Worm (Caenorhabditis elegans) whole organism, midembryonic: Measurements from ENCODE around the gene acs-11.
A peak's percentile ranks its signal among the peaks of the same experiment; 100 is the strongest.

Source experiments
- T22C8.4 ChIP-seq: fragments of 200-800 bp; sonication (Bioruptor generic); IDR thresholded peaks from 2 replicates; pipeline ENCODE4 v1.3.6; 2022; ENCODE audit warnings: missing genetic modification characterization, missing compliant biosample characterization
- cog-1 ChIP-seq: sonication (generic microtip); optimal IDR thresholded peaks from 2 replicates; lab custom pipeline; 2016; ENCODE audit warnings: missing genetic modification characterization, missing compliant biosample characterization
- flt-1 ChIP-seq: fragments of 200-800 bp; sonication (Bioruptor generic); IDR thresholded peaks from 2 replicates; pipeline ENCODE4 v1.3.6; 2022; ENCODE audit warnings: missing genetic modification characterization, missing compliant biosample characterization
- klf-2 ChIP-seq: fragments of 200-800 bp; sonication (Bioruptor generic); conservative IDR thresholded peaks from 2 replicates; pipeline ENCODE4 v1.3.6; 2022; ENCODE audit warnings: missing genetic modification reagents, missing genetic modification characterization, missing compliant biosample characterization
- med-1 ChIP-seq: sonication (generic microtip); optimal IDR thresholded peaks from 2 replicates; lab custom pipeline; 2017; ENCODE audit warnings: missing genetic modification characterization, mild to moderate bottlenecking, missing compliant biosample characterization, antibody characterized with exemption, missing genetic modification reagents; ENCODE audit not compliant: insufficient read depth
- ref-1 ChIP-seq: fragments of 200-800 bp; sonication (Bioruptor generic); conservative IDR thresholded peaks from 2 replicates; pipeline ENCODE4 v1.3.6; 2022; ENCODE audit warnings: missing genetic modification reagents, missing genetic modification characterization, missing compliant biosample characterization
- tab-1 ChIP-seq: fragments of 200-800 bp; sonication (Bioruptor generic); IDR thresholded peaks from 2 replicates; pipeline ENCODE4 v1.3.6; 2022; ENCODE audit warnings: missing genetic modification characterization, missing compliant biosample characterization
- ztf-23 ChIP-seq: fragments of 200-800 bp; sonication (Bioruptor generic); IDR thresholded peaks from 2 replicates; pipeline ENCODE4 v1.3.6; 2022; ENCODE audit warnings: missing genetic modification reagents, missing genetic modification characterization, missing compliant biosample characterization
- ztf-29 ChIP-seq: fragments of 200-800 bp; sonication (Bioruptor generic); IDR thresholded peaks from 2 replicates; pipeline ENCODE4 v1.3.6; 2022; ENCODE audit warnings: missing genetic modification reagents, missing genetic modification characterization, missing compliant biosample characterization

Gene acs-11

DNA sequence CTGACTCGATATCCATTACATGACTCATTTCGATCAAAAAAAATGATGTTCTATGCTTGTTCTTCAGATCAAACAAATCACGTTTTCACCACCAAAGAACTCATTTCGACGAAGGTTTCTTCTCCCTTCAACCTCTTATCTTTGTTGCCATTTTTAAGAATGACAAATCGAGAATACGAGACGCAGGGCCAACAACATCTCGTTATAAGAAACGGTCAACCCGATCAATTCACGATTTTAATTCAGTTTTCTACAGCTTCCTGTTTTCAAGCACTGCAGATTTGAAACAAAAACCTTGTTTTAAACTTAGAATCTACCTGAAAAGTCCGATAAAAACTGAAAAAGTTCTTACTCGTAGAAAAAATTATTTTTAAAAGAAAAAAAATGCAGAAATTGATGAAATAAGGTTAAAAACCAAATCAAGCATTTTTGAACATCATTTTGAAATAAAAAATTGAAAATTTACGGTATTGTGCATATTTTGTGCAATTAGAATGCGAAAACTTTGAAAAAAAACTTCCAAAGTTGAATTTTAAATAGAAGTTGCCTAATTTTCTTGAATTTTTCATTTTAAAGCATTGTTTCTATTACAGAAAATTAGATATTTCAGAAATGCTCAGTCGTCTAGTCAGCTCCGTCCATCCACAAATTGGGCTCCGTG, at the start of gene acs-11:
Gene acs-11, plus strand, starts transcription at position 611 of the 661 bp plus-strand sequence.
- TF ChIP-seq cog-1 (no peak), T22C8.4 (GFP tag; lab: Robert Waterston, UW) (no peak), ref-1 (GFP tag; lab: Robert Waterston, UW) (no peak), med-1 (no peak), ztf-23 (GFP tag; lab: Robert Waterston, UW) (no peak), flt-1 (no peak)

DNA sequence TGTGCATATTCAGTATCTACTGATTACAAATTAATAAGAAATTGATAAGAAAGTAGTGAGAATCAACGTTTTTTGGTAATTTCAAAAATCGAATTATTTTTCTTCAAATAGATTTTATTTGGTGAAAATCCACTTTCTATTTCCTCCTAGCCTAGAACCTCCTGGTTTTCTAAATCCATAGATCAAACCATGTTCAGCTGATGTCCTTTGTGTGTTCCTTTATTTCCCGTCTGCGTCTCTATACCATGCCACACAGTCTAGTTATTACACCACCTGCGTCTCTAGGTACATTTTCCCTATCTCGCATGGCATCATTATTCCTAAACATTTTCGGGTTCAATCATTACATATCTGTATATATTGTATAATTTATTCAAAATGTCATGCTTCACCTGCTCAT, 48.8 kb upstream of the acs-11 start, which contains the start of gene F10G7.5:
Gene F10G7.5, plus strand, starts transcription at position 286 of the 400 bp plus-strand sequence.
- TF ChIP-seq klf-2 (no peak), cog-1 (peak; percentile 28)

DNA sequence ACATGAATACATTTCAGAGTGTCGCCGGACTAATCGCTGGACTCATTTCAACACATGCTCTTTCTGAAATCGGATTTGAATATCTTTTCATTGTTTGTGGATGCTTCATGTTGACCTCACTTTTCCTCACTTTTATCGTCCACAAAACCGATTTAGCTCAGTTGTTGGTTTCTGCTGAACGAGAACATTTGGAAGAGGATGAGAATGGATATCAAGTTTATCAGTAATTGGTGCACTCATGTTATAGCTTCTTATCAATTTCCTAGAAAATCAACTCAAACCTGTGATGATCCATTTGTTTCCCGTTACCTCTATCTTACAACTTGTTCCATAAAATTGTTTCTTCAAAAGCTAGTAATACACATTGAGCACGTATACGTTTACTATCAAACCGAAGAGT, 45.9 kb upstream of the acs-11 start:
- no peak for TF ChIP-seq ref-1 (GFP tag; lab: Robert Waterston, UW)
- TF ChIP-seq T22C8.4 (GFP tag; lab: Robert Waterston, UW), result no peak
- TF ChIP-seq cog-1, result no peak
- TF ChIP-seq flt-1, result no peak
- TF ChIP-seq ztf-29, result no peak
- TF ChIP-seq ztf-23 (GFP tag; lab: Robert Waterston, UW), result no peak
- TF ChIP-seq tab-1, result no peak
- no peak for TF ChIP-seq med-1
- no peak for TF ChIP-seq klf-2

DNA sequence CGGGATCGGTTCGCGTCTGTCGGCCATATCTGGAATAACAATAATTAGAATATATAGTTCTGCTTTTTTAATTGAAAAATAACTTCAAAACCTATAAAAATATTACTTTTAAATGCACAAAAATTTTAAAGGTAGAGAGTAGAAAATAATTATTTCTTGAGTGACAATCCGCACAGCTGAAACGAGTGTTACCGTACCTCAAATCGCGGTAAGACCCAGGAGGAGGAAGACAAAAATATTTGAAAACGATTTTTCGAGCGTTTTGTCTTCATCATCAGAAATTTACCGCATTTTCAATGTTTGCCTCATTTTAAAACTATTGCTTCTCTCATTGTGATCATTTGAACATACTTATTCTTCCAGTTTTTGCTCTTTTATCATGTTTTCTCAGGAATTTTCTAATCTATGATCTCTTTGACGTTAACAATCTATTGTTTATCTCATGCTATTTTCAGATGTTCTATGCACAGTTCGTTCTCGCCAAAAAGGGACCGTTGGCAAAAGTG, 43.6 kb upstream of the acs-11 start, which contains the start of the genes rpn-5 and scc-1:
Gene rpn-5, minus strand, starts transcription at position 162 of the 506 bp plus-strand sequence.
Gene scc-1, plus strand, starts transcription at position 456 of the 506 bp plus-strand sequence.
- no peak for TF ChIP-seq ztf-29
- no peak for TF ChIP-seq T22C8.4 (GFP tag; lab: Robert Waterston, UW)
- no peak for TF ChIP-seq tab-1
- TF ChIP-seq klf-2, result no peak
- TF ChIP-seq ztf-23 (GFP tag; lab: Robert Waterston, UW), result no peak
- TF ChIP-seq flt-1, result no peak
- no peak for TF ChIP-seq ref-1 (GFP tag; lab: Robert Waterston, UW)
- no peak for TF ChIP-seq cog-1
- no peak for TF ChIP-seq med-1

DNA sequence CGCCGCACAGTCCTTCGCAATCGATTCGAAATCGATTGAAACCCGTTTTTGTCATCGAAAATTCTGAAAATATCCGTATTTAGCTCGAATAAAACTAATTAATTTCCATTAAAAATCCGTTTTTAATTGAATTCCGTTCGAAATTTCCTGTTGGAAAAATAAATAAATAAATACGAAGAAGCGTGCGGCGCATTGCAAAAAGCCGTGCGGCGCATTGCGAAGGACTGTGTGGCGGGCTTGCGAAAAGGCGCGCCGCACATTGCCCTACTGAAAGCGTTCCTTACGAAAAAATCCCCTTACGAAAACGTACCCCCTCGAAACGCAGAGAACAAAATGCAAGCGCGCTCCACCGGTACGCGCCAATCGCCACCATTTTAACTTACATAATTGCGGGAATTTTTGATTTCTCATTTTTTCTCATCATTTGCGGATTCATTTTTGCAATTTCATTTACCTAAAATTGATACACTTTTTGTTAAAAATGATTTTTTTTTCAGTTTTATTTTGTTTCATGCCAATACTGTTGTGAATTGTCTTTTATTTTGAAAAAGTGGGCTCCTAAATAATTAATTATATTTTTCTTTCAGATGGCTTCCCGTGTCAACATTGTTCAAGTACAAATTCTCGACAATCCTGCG, 40.3 kb upstream of the acs-11 start, which contains the start of gene unc-85:
Gene unc-85, plus strand, starts transcription at position 588 of the 638 bp plus-strand sequence.
- TF ChIP-seq T22C8.4 (GFP tag; lab: Robert Waterston, UW), result peak; percentile 18; the same call in 1 of the 2 replicates
- TF ChIP-seq ztf-29, result peak; percentile 84
- peak; percentile 30 for TF ChIP-seq cog-1
- peak; percentile 90 for TF ChIP-seq flt-1
- TF ChIP-seq med-1, result peak; percentile 29
- TF ChIP-seq tab-1, result peak; percentile 70; the same call in 1 of the 2 replicates
- TF ChIP-seq klf-2, result peak; percentile 71
- TF ChIP-seq ztf-23 (GFP tag; lab: Robert Waterston, UW), result peak; percentile 90
- peak; percentile 57; the same call in 1 of the 2 replicates for TF ChIP-seq ref-1 (GFP tag; lab: Robert Waterston, UW)

DNA sequence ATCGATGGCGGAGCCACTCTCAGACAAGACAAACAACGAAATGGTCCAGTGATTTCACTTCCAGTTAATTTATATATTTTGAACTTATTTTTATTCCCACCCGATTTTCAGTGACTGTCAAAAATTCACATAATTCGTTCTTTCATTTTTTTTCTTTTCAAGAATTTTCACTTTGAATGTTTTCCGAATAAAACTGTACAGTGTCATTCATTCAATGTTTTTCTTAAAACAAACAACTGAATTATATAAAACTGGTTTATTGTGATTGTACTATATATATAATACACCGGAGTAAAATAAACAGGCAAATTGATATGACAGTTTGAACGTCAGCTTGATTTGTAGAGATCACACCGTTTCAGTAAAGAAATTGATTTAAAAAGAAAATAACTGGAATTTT, 38.9 kb upstream of the acs-11 start:
- TF ChIP-seq ref-1 (GFP tag; lab: Robert Waterston, UW), result no peak
- no peak for TF ChIP-seq klf-2
- TF ChIP-seq med-1, result no peak
- no peak for TF ChIP-seq cog-1
- TF ChIP-seq ztf-29, result no peak
- no peak for TF ChIP-seq flt-1
- TF ChIP-seq T22C8.4 (GFP tag; lab: Robert Waterston, UW), result no peak
- TF ChIP-seq tab-1, result no peak
- TF ChIP-seq ztf-23 (GFP tag; lab: Robert Waterston, UW), result no peak

DNA sequence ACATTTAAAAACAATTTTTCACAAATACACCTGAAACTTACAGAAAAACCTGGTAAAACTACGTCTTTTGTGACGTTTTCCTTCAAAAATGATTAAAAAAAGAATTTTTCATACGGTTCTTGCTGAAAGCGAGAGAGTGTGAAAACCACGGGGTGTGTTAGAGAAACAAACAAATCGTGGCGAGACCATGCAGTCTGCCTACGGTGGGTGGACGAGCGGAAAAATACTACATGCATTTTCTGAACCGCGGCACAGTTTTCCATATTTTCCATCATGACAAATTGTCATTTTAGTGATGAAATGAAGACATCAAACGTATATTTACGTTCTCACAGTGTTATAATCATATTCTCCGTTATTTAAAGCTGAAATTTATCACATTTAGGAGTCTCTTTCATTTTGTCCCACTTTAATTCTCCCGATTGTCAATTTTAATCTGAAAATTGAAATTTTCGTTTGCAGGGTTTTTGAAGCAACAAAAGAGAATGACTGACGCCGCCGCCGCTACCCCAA, 35.5 kb upstream of the acs-11 start, which contains the start of the genes F10G7.9 and tsn-1:
Gene F10G7.9, minus strand, starts transcription at position 127 of the 513 bp plus-strand sequence.
Gene tsn-1, plus strand, starts transcription at position 463 of the 513 bp plus-strand sequence.
- TF ChIP-seq flt-1, result no peak
- TF ChIP-seq med-1, result no peak
- no peak for TF ChIP-seq T22C8.4 (GFP tag; lab: Robert Waterston, UW)
- TF ChIP-seq tab-1, result no peak
- TF ChIP-seq ztf-23 (GFP tag; lab: Robert Waterston, UW), result no peak
- TF ChIP-seq klf-2, result no peak
- no peak for TF ChIP-seq cog-1
- no peak for TF ChIP-seq ref-1 (GFP tag; lab: Robert Waterston, UW)
- no peak for TF ChIP-seq ztf-29

DNA sequence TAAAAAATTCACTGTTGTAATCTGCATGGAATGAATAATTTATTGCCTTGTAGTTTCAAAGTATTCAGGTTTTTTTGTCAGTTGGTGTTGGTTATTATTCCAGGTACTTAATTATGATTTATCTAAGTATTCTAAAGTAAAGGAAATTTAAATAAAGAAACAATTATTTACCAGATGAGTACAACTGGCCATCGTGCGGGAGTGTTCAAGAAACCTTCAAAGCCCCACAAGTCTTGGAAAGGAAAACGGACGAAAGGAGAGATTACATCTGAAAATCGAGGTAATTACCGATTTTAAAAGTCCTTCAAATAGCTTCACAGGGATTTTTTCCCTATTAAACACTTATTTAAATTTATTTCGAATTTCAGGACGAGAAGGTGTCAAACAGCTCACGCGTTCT, 31.8 kb upstream of the acs-11 start, which contains the start of gene tag-151:
Gene tag-151, plus strand, starts transcription at position 158 of the 400 bp plus-strand sequence.
- TF ChIP-seq ztf-29 (no peak), ref-1 (GFP tag; lab: Robert Waterston, UW) (no peak), ztf-23 (GFP tag; lab: Robert Waterston, UW) (no peak), klf-2 (no peak), cog-1 (no peak), flt-1 (no peak), med-1 (no peak), tab-1 (no peak), T22C8.4 (GFP tag; lab: Robert Waterston, UW) (no peak)

DNA sequence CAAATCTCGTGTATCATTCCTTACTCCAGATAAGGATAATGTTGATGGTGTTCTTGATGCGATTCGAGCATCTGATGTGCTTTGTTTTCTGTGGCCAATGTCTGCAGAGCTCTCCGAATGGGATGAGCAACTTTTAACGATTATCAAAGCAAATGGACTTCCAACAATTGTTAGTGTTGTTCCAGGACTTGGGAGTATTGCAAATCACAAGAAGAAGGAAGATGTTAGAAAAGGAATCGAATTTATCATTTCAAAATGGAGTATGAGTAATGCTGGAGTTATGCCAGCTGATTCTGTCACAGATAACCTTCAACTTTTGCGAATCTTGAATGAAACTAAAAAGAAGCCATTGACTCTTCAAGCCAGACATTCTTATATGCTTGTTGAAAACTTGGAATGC, 31.1 kb upstream of the acs-11 start:
- TF ChIP-seq flt-1 (no peak), med-1 (no peak), ztf-23 (GFP tag; lab: Robert Waterston, UW) (no peak), T22C8.4 (GFP tag; lab: Robert Waterston, UW) (no peak), ztf-29 (no peak), klf-2 (no peak), ref-1 (GFP tag; lab: Robert Waterston, UW) (no peak), tab-1 (no peak), cog-1 (no peak)

DNA sequence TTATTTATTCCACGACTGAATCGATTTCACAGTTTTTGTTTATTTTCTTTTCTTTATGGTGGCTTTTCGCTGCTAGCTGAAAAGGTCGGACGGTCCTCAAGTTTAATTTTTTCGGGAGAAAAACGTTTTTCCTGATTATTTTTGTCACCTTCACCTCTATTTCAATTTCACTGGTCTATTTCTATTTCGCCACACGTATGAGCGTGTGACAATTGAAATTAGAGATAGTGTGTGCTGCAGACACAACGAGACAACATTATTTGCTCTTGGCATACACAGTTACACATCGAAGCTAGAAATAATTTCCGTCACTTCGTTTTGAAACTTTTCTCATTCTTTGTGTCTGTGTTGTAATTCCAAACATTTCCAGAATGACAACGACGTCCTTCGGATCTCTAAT, 26.3 kb upstream of the acs-11 start, which contains the start of gene F41C3.8:
Gene F41C3.8, plus strand, starts transcription at position 371 of the 400 bp plus-strand sequence.
- no peak for TF ChIP-seq T22C8.4 (GFP tag; lab: Robert Waterston, UW)
- no peak for TF ChIP-seq med-1
- TF ChIP-seq klf-2, result no peak
- TF ChIP-seq flt-1, result no peak
- TF ChIP-seq ztf-29, result no peak
- no peak for TF ChIP-seq cog-1
- TF ChIP-seq ref-1 (GFP tag; lab: Robert Waterston, UW), result no peak
- TF ChIP-seq tab-1, result no peak
- TF ChIP-seq ztf-23 (GFP tag; lab: Robert Waterston, UW), result no peak
